Fruit fly (Drosophila melanogaster) whole organism, embryonic: ENCODE measurements around the gene alphaTub84B.

Source experiments
- Hmr ChIP-seq: fragments of 200-800 bp; sonication (Bioruptor generic); optimal IDR thresholded peaks from 3 replicates; lab custom pipeline; 2017; ENCODE audit warnings: mild to moderate bottlenecking, missing biosample characterization, missing genetic modification reagents, missing genetic modification characterization
- Scr ChIP-seq: fragments of 200-800 bp; sonication (Bioruptor generic); IDR thresholded peaks from 2 replicates; pipeline ENCODE4 v1.3.6; 2022; ENCODE audit warnings: missing biosample characterization, missing genetic modification characterization; ENCODE audit not compliant: partially characterized antibody
- Usf ChIP-seq: fragments of 200-800 bp; sonication (Bioruptor generic); optimal IDR thresholded peaks from 2 replicates; lab custom pipeline; 2017; ENCODE audit warnings: missing genotype, missing biosample characterization, missing genetic modification characterization
- maf-S ChIP-seq: fragments of 200-800 bp; sonication (Bioruptor generic); optimal IDR thresholded peaks from 2 replicates; lab custom pipeline; 2016; ENCODE audit warnings: missing biosample characterization, missing genetic modification characterization
- pum ChIP-seq: fragments of 200-800 bp; sonication (Bioruptor generic); optimal IDR thresholded peaks from 2 replicates; lab custom pipeline; 2016; ENCODE audit warnings: missing biosample characterization, missing genetic modification characterization
- slou ChIP-seq: fragments of 200-800 bp; sonication (Bioruptor generic); optimal IDR thresholded peaks from 3 replicates; lab custom pipeline; 2016; ENCODE audit warnings: missing biosample characterization, missing genetic modification characterization
- yki ChIP-seq: fragments of >200 bp; optimal IDR thresholded peaks from 3 replicates; lab custom pipeline; 2018

DNA sequence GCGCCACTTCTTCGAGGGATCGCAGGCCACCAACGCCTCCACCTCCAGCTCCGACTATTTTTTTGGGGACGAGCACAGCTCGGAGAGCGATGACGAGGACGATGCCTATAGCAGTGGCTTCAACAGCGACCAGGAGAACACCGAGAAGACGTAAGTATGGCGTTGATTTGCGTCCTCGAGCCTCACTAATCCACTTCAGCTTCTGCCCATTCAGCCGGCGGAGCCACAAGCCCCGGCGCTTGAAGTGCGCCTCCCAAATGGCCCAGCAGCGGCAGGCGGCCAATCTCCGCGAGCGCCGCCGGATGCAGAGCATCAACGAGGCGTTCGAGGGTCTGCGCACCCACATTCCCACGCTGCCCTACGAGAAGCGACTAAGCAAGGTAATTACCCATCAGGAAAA lies 50.8 kb downstream of the alphaTub84B start:
- no peak for TF ChIP-seq pum
- no peak for TF ChIP-seq Hmr
- no peak for TF ChIP-seq yki (lab: Kevin White, UChicago)
- no peak for TF ChIP-seq maf-S (GFP tag; lab: Kevin White, UChicago)
- TF ChIP-seq Scr (GFP tag; lab: Robert Waterston, UW): no peak
- no peak for TF ChIP-seq slou (GFP tag; lab: Kevin White, UChicago)
- TF ChIP-seq Usf (GFP tag; lab: Kevin White, UChicago): no peak
